Worm (Caenorhabditis elegans) whole organism, L2 larva: ENCODE data around the gene F07E5.7.

Experiments used
- alr-1 ChIP-seq: fragments of 150-350 bp; optimal IDR thresholded peaks from 2 replicates; lab custom pipeline; 2014; ENCODE audit warnings: missing biosample characterization, missing genetic modification characterization
- ama-1 ChIP-seq: fragments of 150-350 bp; optimal IDR thresholded peaks from 2 replicates; lab custom pipeline; 2018; ENCODE audit warnings: inconsistent platforms
- lin-13 ChIP-seq: fragments of 150-350 bp; optimal IDR thresholded peaks from 2 replicates; lab custom pipeline; 2014; ENCODE audit warnings: missing biosample characterization, missing genetic modification reagents, missing genetic modification characterization
- unc-62 ChIP-seq: fragments of 150-350 bp; optimal IDR thresholded peaks from 2 replicates; lab custom pipeline; 2014; ENCODE audit warnings: missing biosample characterization, missing genetic modification reagents, missing genetic modification characterization

- TF ChIP-seq ama-1 = no peak
- no peak for TF ChIP-seq alr-1 (tag; lab: Kevin White, UChicago)
- TF ChIP-seq lin-13 = no peak
- TF ChIP-seq unc-62 (GFP tag; lab: Kevin White, UChicago) = no peak
Measured at ce11 chrII:2080425-2080824, 9.1 kb upstream of the F07E5.7 start, which contains the start of gene F07E5.9.
